Fruit fly (Drosophila melanogaster): ENCODE measurements around the gene CG42675.

- TF ChIP-seq dsf (GFP tag; optimal IDR thresholded peaks at IDR 0.05; ENCODE audit: borderline replicate concordance): no peak
- TF ChIP-seq usp (GFP tag; optimal IDR thresholded peaks at IDR 0.05): no peak
- no peak for TF ChIP-seq fru (GFP tag; optimal IDR thresholded peaks at IDR 0.05)
These were observed 16.4 kb downstream of the CG42675 start, which contains the start of gene glob3 for dm6 chr3R:5829762-5830161.
